Fruit fly (Drosophila melanogaster): Measurements from ENCODE around the gene CG15308.

CG15308 gene

dm6 chrX:10244763-10245162 is 25.8 kb upstream of the CG15308 start:
- TF ChIP-seq h (optimal IDR thresholded peaks at IDR 0.05) (no peak), Sin3A (optimal IDR thresholded peaks at IDR 0.05) (no peak), psq (optimal IDR thresholded peaks at IDR 0.05) (no peak)

- TF ChIP-seq psq (optimal IDR thresholded peaks at IDR 0.05) (no peak), insv (optimal IDR thresholded peaks at IDR 0.05) (no peak), h (optimal IDR thresholded peaks at IDR 0.05) (no peak), ttk (optimal IDR thresholded peaks at IDR 0.05) (no peak)
Observed at dm6 chrX:10243540-10243939, 24.6 kb upstream of the CG15308 start.

dm6 chrX:10242883-10243282 is 23.9 kb upstream of the CG15308 start:
- TF ChIP-seq h (optimal IDR thresholded peaks at IDR 0.05) (no peak), Sin3A (optimal IDR thresholded peaks at IDR 0.05) (no peak), insv (optimal IDR thresholded peaks at IDR 0.05) (no peak)

- TF ChIP-seq psq (optimal IDR thresholded peaks at IDR 0.05) (no peak), Sin3A (optimal IDR thresholded peaks at IDR 0.05) (no peak), ttk (optimal IDR thresholded peaks at IDR 0.05) (no peak), insv (optimal IDR thresholded peaks at IDR 0.05) (no peak), h (optimal IDR thresholded peaks at IDR 0.05) (no peak), Myc (optimal IDR thresholded peaks at IDR 0.05) (no peak)
Observed at dm6 chrX:10241919-10242318, 23.0 kb upstream of the CG15308 start.

- TF ChIP-seq h (optimal IDR thresholded peaks at IDR 0.05) (no peak), Myc (optimal IDR thresholded peaks at IDR 0.05) (no peak), Sin3A (optimal IDR thresholded peaks at IDR 0.05) (no peak), ttk (optimal IDR thresholded peaks at IDR 0.05) (no peak), insv (optimal IDR thresholded peaks at IDR 0.05) (no peak), psq (optimal IDR thresholded peaks at IDR 0.05) (no peak)
Observed at dm6 chrX:10234024-10234520, 15.1 kb upstream of the CG15308 start.

- TF ChIP-seq h (optimal IDR thresholded peaks at IDR 0.05) (no peak), psq (optimal IDR thresholded peaks at IDR 0.05) (no peak), insv (optimal IDR thresholded peaks at IDR 0.05) (no peak), Myc (optimal IDR thresholded peaks at IDR 0.05) (no peak), ttk (optimal IDR thresholded peaks at IDR 0.05) (no peak), Sin3A (optimal IDR thresholded peaks at IDR 0.05) (no peak)
Observed at dm6 chrX:10233065-10233464, 14.1 kb upstream of the CG15308 start, which contains the start of gene CG2961. Gene CG2961 (minus strand): TSS chrX:10233080.

- TF ChIP-seq ttk (optimal IDR thresholded peaks at IDR 0.05): no peak
- TF ChIP-seq insv (optimal IDR thresholded peaks at IDR 0.05): no peak
- TF ChIP-seq h (optimal IDR thresholded peaks at IDR 0.05): no peak
- TF ChIP-seq Myc (optimal IDR thresholded peaks at IDR 0.05): no peak
- TF ChIP-seq Sin3A (optimal IDR thresholded peaks at IDR 0.05): no peak
- no peak for TF ChIP-seq psq (optimal IDR thresholded peaks at IDR 0.05)
Observed at dm6 chrX:10232497-10232896, 13.6 kb upstream of the CG15308 start.

dm6 chrX:10219955-10220354 is 1.0 kb upstream of the CG15308 start, which contains the start of gene CG34408:
Gene CG34408 (plus strand): TSS chrX:10220110.
- TF ChIP-seq insv (optimal IDR thresholded peaks at IDR 0.05) (no peak), psq (optimal IDR thresholded peaks at IDR 0.05) (no peak)

dm6 chrX:10216634-10217239 is 2.2 kb downstream of the CG15308 start, which contains the start of gene CG2962:
Gene CG2962 (minus strand): TSS chrX:10216642.
- no peak for TF ChIP-seq h (optimal IDR thresholded peaks at IDR 0.05)
- no peak for TF ChIP-seq Myc (optimal IDR thresholded peaks at IDR 0.05)
- no peak for TF ChIP-seq insv (optimal IDR thresholded peaks at IDR 0.05)
- no peak for TF ChIP-seq ttk (optimal IDR thresholded peaks at IDR 0.05)
- no peak for TF ChIP-seq psq (optimal IDR thresholded peaks at IDR 0.05)
- no peak for TF ChIP-seq Sin3A (optimal IDR thresholded peaks at IDR 0.05)

- TF ChIP-seq ttk (optimal IDR thresholded peaks at IDR 0.05): no peak
- no peak for TF ChIP-seq h (optimal IDR thresholded peaks at IDR 0.05)
- TF ChIP-seq Myc (optimal IDR thresholded peaks at IDR 0.05): no peak
- TF ChIP-seq insv (optimal IDR thresholded peaks at IDR 0.05): no peak
- no peak for TF ChIP-seq psq (optimal IDR thresholded peaks at IDR 0.05)
- no peak for TF ChIP-seq Sin3A (optimal IDR thresholded peaks at IDR 0.05)
Observed at dm6 chrX:10212687-10213329, 6.1 kb downstream of the CG15308 start, which contains the start of gene ATPsyndelta. Gene ATPsyndelta (plus strand): TSS chrX:10212970.

dm6 chrX:10212118-10212517 is 6.8 kb downstream of the CG15308 start, which contains the start of gene Ypel:
Gene Ypel (minus strand): TSS chrX:10212374.
- no peak for TF ChIP-seq ttk (optimal IDR thresholded peaks at IDR 0.05)
- TF ChIP-seq insv (optimal IDR thresholded peaks at IDR 0.05): no peak
- TF ChIP-seq Sin3A (optimal IDR thresholded peaks at IDR 0.05): no peak
- TF ChIP-seq psq (optimal IDR thresholded peaks at IDR 0.05): no peak
- TF ChIP-seq Myc (optimal IDR thresholded peaks at IDR 0.05): no peak
- TF ChIP-seq h (optimal IDR thresholded peaks at IDR 0.05): no peak

- TF ChIP-seq h (optimal IDR thresholded peaks at IDR 0.05) (no peak), Myc (optimal IDR thresholded peaks at IDR 0.05) (no peak), insv (optimal IDR thresholded peaks at IDR 0.05) (no peak), psq (optimal IDR thresholded peaks at IDR 0.05) (no peak), Sin3A (optimal IDR thresholded peaks at IDR 0.05) (no peak), ttk (optimal IDR thresholded peaks at IDR 0.05) (no peak)
Observed at dm6 chrX:10211128-10211914, 7.6 kb downstream of the CG15308 start.
